Fruit fly (Drosophila melanogaster) whole organism, embryonic: ENCODE results near the gene CG3184.

Experiments
- Atf6 ChIP-seq: fragments of 200-800 bp; sonication (Bioruptor generic); IDR thresholded peaks from 2 replicates; pipeline ENCODE4 v1.3.6; 2022; ENCODE audit warnings: missing biosample characterization, missing genetic modification characterization
- B-H1 ChIP-seq: fragments of 200-800 bp; sonication (Bioruptor generic); IDR thresholded peaks from 3 replicates; pipeline ENCODE4 v1.3.6; 2022; ENCODE audit warnings: missing biosample characterization, missing genetic modification characterization
- Bgb ChIP-seq: fragments of 200-800 bp; sonication (Bioruptor generic); IDR thresholded peaks from 2 replicates; pipeline ENCODE4 v1.3.6; 2022; ENCODE audit warnings: missing biosample characterization, missing genetic modification characterization; ENCODE audit not compliant: partially characterized antibody
- CG10366 ChIP-seq: fragments of 200-800 bp; sonication (Bioruptor generic); IDR thresholded peaks from 2 replicates; pipeline ENCODE4 v1.3.6; 2022; ENCODE audit warnings: missing biosample characterization, missing genetic modification characterization
- CG11085 ChIP-seq: fragments of 200-800 bp; sonication (Bioruptor generic); IDR thresholded peaks from 2 replicates; pipeline ENCODE4 v1.3.6; 2022; ENCODE audit warnings: missing biosample characterization, missing genetic modification characterization
- CG11504 ChIP-seq: fragments of 200-800 bp; sonication (Bioruptor generic); optimal IDR thresholded peaks from 3 replicates; lab custom pipeline; 2019; ENCODE audit warnings: missing biosample characterization, mild to moderate bottlenecking, missing genetic modification characterization, moderate library complexity
- CG11695 ChIP-seq: fragments of 200-800 bp; sonication (Bioruptor generic); IDR thresholded peaks from 3 replicates; pipeline ENCODE4 v1.3.6; 2022; ENCODE audit warnings: missing biosample characterization, missing genetic modification characterization
- CG12769 ChIP-seq: fragments of 200-800 bp; sonication (Bioruptor generic); optimal IDR thresholded peaks from 2 replicates; lab custom pipeline; 2019; ENCODE audit warnings: missing biosample characterization, mild to moderate bottlenecking, missing genetic modification characterization, moderate library complexity
- CG13775 ChIP-seq: fragments of 200-800 bp; sonication (Bioruptor generic); optimal IDR thresholded peaks from 3 replicates; lab custom pipeline; 2017; ENCODE audit warnings: missing biosample characterization, mild to moderate bottlenecking, missing genetic modification characterization
- CG14050 ChIP-seq: fragments of 200-800 bp; sonication (Bioruptor generic); IDR thresholded peaks from 3 replicates; pipeline ENCODE4 v1.3.6; 2022; ENCODE audit warnings: missing biosample characterization, missing genetic modification characterization
- CG14965 ChIP-seq: fragments of 200-800 bp; sonication (Bioruptor generic); optimal IDR thresholded peaks from 2 replicates; lab custom pipeline; 2016; ENCODE audit warnings: missing biosample characterization, missing genetic modification characterization, borderline replicate concordance
- CG2678 ChIP-seq: fragments of 200-800 bp; sonication (Bioruptor generic); optimal IDR thresholded peaks from 3 replicates; lab custom pipeline; 2019; ENCODE audit warnings: missing biosample characterization, mild to moderate bottlenecking, missing genetic modification characterization, moderate library complexity
- CG30431 ChIP-seq: fragments of 200-800 bp; sonication (Bioruptor generic); optimal IDR thresholded peaks from 2 replicates; lab custom pipeline; 2017; ENCODE audit warnings: missing biosample characterization, missing genetic modification characterization
- CG31224 ChIP-seq: fragments of 200-800 bp; sonication (Bioruptor generic); IDR thresholded peaks from 2 replicates; pipeline ENCODE4 v1.3.6; 2022; ENCODE audit warnings: missing biosample characterization, missing genetic modification characterization
- CG32767 ChIP-seq: fragments of 200-800 bp; sonication (Bioruptor generic); IDR thresholded peaks from 2 replicates; pipeline ENCODE4 v1.3.6; 2022; ENCODE audit warnings: missing biosample characterization, missing genetic modification characterization
- CG3281 ChIP-seq: fragments of 200-800 bp; sonication (Bioruptor generic); optimal IDR thresholded peaks from 3 replicates; lab custom pipeline; 2017; ENCODE audit warnings: missing biosample characterization, mild to moderate bottlenecking, missing genetic modification characterization
- CG3838 ChIP-seq: fragments of 200-800 bp; sonication (Bioruptor generic); optimal IDR thresholded peaks from 3 replicates; lab custom pipeline; 2016; ENCODE audit warnings: missing biosample characterization, missing genetic modification characterization
- CG7745 ChIP-seq: fragments of 200-800 bp; sonication (Bioruptor generic); optimal IDR thresholded peaks from 2 replicates; lab custom pipeline; 2018; ENCODE audit warnings: missing biosample characterization, mild to moderate bottlenecking, missing genetic modification characterization, moderate library complexity
- CG7928 ChIP-seq: fragments of 200-800 bp; sonication (Bioruptor generic); optimal IDR thresholded peaks from 2 replicates; lab custom pipeline; 2017; ENCODE audit warnings: missing biosample characterization, mild to moderate bottlenecking, missing genetic modification characterization
- CG8290 ChIP-seq, 3 experiments: fragments of 200-800 bp; sonication (Bioruptor generic); optimal IDR thresholded peaks; 2 replicates each; lab custom pipeline; 2016 to 2019; ENCODE audit warnings: missing biosample characterization in 3 of 3, missing genetic modification characterization in 3 of 3, mild to moderate bottlenecking in 2 of 3, moderate library complexity in 1 of 3
- CG8359 ChIP-seq: fragments of 200-800 bp; sonication (Bioruptor generic); optimal IDR thresholded peaks from 2 replicates; lab custom pipeline; 2017; ENCODE audit warnings: missing biosample characterization, mild to moderate bottlenecking, missing genetic modification characterization, borderline replicate concordance
- CG8924 ChIP-seq: fragments of 200-800 bp; optimal IDR thresholded peaks from 3 replicates; lab custom pipeline; 2019; ENCODE audit warnings: missing biosample characterization, mild to moderate bottlenecking, missing genetic modification characterization, moderate library complexity
- Dad ChIP-seq: fragments of 200-800 bp; sonication (Bioruptor generic); optimal IDR thresholded peaks from 3 replicates; lab custom pipeline; 2016; ENCODE audit warnings: missing biosample characterization, missing genetic modification characterization
- HHEX ChIP-seq: fragments of 200-800 bp; sonication (Bioruptor generic); optimal IDR thresholded peaks from 3 replicates; lab custom pipeline; 2017; ENCODE audit warnings: missing biosample characterization, mild to moderate bottlenecking, missing genetic modification characterization, missing genetic modification reagents
- Hr39 ChIP-seq: fragments of >200 bp; optimal IDR thresholded peaks from 2 replicates; lab custom pipeline; 2017
- Hr78 ChIP-seq, 2 experiments: fragments of 200-800 bp in 1 of 2; fragments of >200 bp in 1 of 2; sonication (Bioruptor generic) in 1 of 2; optimal IDR thresholded peaks; 2 replicates each; lab custom pipeline; 2017 to 2019; ENCODE audit warnings: missing biosample characterization in 2 of 2, missing genetic modification characterization in 2 of 2, mild to moderate bottlenecking in 1 of 2, moderate library complexity in 1 of 2
- Neu2 ChIP-seq: fragments of 200-800 bp; sonication (Bioruptor generic); optimal IDR thresholded peaks from 3 replicates; lab custom pipeline; 2016; ENCODE audit warnings: missing biosample characterization, missing genetic modification characterization, borderline replicate concordance
- Nf-YA ChIP-seq: fragments of 200-800 bp; sonication (Bioruptor generic); IDR thresholded peaks from 2 replicates; pipeline ENCODE4 v1.3.6; 2022; ENCODE audit warnings: missing biosample characterization, missing genetic modification characterization
- Nf-YC ChIP-seq: fragments of 200-800 bp; optimal IDR thresholded peaks from 3 replicates; lab custom pipeline; 2019; ENCODE audit warnings: missing biosample characterization, mild to moderate bottlenecking, missing genetic modification characterization, moderate library complexity
- Trl ChIP-seq, 3 experiments: fragments of >200 bp in 2 of 3; fragments of 200-800 bp in 1 of 3; sonication (Bioruptor generic) in 1 of 3; optimal IDR thresholded peaks; 2 replicates in 1 of 3; 3 replicates in 2 of 3; lab custom pipeline; 2016 to 2017; ENCODE audit warnings: missing biosample characterization in 1 of 3, missing genetic modification characterization in 1 of 3
- al ChIP-seq: fragments of 200-800 bp; sonication (Bioruptor generic); IDR thresholded peaks from 2 replicates; pipeline ENCODE4 v1.3.6; 2022; ENCODE audit warnings: missing biosample characterization, missing genetic modification characterization
- az2 ChIP-seq: fragments of 200-800 bp; sonication (Bioruptor generic); optimal IDR thresholded peaks from 3 replicates; lab custom pipeline; 2016; ENCODE audit warnings: missing biosample characterization, missing genetic modification characterization
- bcd ChIP-seq: fragments of 200-800 bp; sonication (Bioruptor generic); optimal IDR thresholded peaks from 2 replicates; lab custom pipeline; 2017; ENCODE audit warnings: missing biosample characterization, mild to moderate bottlenecking, missing genetic modification characterization
- cas ChIP-seq: fragments of 200-800 bp; sonication (Bioruptor generic); IDR thresholded peaks from 2 replicates; pipeline ENCODE4 v1.3.6; 2022; ENCODE audit warnings: missing biosample characterization, missing genetic modification characterization
- cato ChIP-seq: fragments of 200-800 bp; sonication (Bioruptor generic); optimal IDR thresholded peaks from 2 replicates; lab custom pipeline; 2016; ENCODE audit warnings: missing biosample characterization, missing genetic modification characterization, borderline replicate concordance
- chn ChIP-seq: fragments of 200-800 bp; sonication (Bioruptor generic); optimal IDR thresholded peaks from 2 replicates; lab custom pipeline; 2016; ENCODE audit warnings: missing biosample characterization, missing genetic modification characterization
- dm ChIP-seq: fragments of 200-800 bp; sonication (Bioruptor generic); optimal IDR thresholded peaks from 3 replicates; lab custom pipeline; 2016; ENCODE audit warnings: missing biosample characterization, missing genetic modification characterization
- dmrt99B ChIP-seq: fragments of 200-800 bp; sonication (Bioruptor generic); optimal IDR thresholded peaks from 2 replicates; lab custom pipeline; 2018; ENCODE audit warnings: missing biosample characterization, mild to moderate bottlenecking, missing genetic modification characterization, moderate library complexity
- fru ChIP-seq: fragments of >200 bp; optimal IDR thresholded peaks from 2 replicates; lab custom pipeline; 2017
- ftz-f1 ChIP-seq: fragments of 200-800 bp; sonication (Bioruptor generic); optimal IDR thresholded peaks from 2 replicates; lab custom pipeline; 2016; ENCODE audit warnings: missing biosample characterization, missing genetic modification characterization
- insv ChIP-seq, 2 experiments: fragments of 200-800 bp; sonication (Bioruptor generic); optimal IDR thresholded peaks; 3 replicates each; lab custom pipeline; 2016 to 2018; ENCODE audit warnings: missing biosample characterization in 2 of 2, missing genetic modification characterization in 2 of 2
- ken ChIP-seq: fragments of 200-800 bp; sonication (Bioruptor generic); IDR thresholded peaks from 3 replicates; pipeline ENCODE4 v1.3.6; 2022; ENCODE audit warnings: missing biosample characterization, missing genetic modification characterization
- lmd ChIP-seq: fragments of 200-800 bp; sonication (Bioruptor generic); IDR thresholded peaks from 2 replicates; pipeline ENCODE4 v1.3.6; 2022; ENCODE audit warnings: missing biosample characterization, missing genetic modification characterization
- mam ChIP-seq: fragments of 200-800 bp; sonication (Bioruptor generic); optimal IDR thresholded peaks from 3 replicates; lab custom pipeline; 2016; ENCODE audit warnings: missing biosample characterization, missing genetic modification characterization
- pita ChIP-seq: fragments of 200-800 bp; sonication (Bioruptor generic); optimal IDR thresholded peaks from 2 replicates; lab custom pipeline; 2017; ENCODE audit warnings: missing biosample characterization, mild to moderate bottlenecking, missing genetic modification characterization
- seq ChIP-seq: fragments of 200-800 bp; sonication (Bioruptor generic); IDR thresholded peaks from 2 replicates; pipeline ENCODE4 v1.3.6; 2022; ENCODE audit warnings: missing biosample characterization, missing genetic modification characterization
- wek ChIP-seq: fragments of 200-800 bp; sonication (Bioruptor generic); optimal IDR thresholded peaks from 3 replicates; lab custom pipeline; 2018; ENCODE audit warnings: missing biosample characterization, mild to moderate bottlenecking, missing genetic modification characterization, moderate library complexity
- wor ChIP-seq: fragments of 200-800 bp; sonication (Bioruptor generic); IDR thresholded peaks from 2 replicates; pipeline ENCODE4 v1.3.6; 2022; ENCODE audit warnings: missing biosample characterization, missing genetic modification characterization

The CG3184 gene

DNA sequence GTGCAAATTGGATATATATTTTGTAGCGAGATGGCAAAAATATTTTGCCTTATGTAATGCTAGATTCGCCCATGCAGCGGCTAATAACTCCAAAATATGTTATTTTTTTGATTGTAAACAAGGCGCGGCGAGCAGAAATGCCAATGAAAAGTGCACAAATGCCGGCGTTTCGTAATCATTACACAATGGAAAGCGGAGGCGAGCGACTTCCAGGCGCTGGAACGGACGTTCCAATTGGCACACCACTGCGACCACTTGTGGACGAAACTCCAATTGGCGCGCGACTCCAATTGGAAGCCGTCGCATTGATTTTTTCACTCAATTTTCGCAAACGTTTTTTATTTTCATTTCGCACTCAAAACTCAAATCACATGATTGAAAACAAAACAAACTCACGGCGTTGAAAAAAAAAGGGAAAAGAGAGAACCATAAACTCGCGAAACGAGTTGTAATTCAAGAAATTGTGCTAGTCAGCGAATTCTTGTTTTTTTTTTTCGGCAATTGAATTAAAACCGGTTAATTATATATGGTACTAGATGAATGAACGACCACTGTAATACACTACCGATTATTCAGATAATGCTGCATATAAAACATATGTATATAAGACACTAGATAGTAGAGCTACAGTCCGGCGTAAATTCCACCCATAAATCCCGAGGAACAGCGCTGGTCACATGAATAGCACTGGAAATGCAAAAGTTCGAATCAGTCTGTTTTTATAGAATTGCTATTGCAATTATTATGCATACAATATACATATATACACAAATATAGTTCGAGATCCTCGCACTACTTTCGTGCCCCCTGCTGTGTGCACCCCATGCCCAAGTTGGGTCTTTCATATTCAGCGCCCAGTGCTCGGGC, 9.7 kb downstream of the CG3184 start, which contains the start of gene ND-ASHI (continued):
- TF ChIP-seq wor = peak; percentile 82
- peak; percentile 71 for TF ChIP-seq dm (GFP tag; lab: Kevin White, UChicago)
- peak; percentile 92 for TF ChIP-seq az2
- peak; percentile 95 for TF ChIP-seq CG10366 (GFP tag; lab: Robert Waterston, UW)
- TF ChIP-seq CG11695 (GFP tag; lab: Robert Waterston, UW) = peak; percentile 94
- TF ChIP-seq CG13775 (GFP tag; lab: Kevin White, UChicago) = peak; percentile 93
- peak; percentile 95 for TF ChIP-seq seq
- peak; percentile 90 for TF ChIP-seq Dad (GFP tag; lab: Kevin White, UChicago)
- peak; percentile 95 for TF ChIP-seq mam (GFP tag; lab: Kevin White, UChicago)
- peak; percentile 69 for TF ChIP-seq CG8290 (GFP tag; optimal IDR thresholded peaks at IDR 0.05; lab: Kevin White, UChicago)
- TF ChIP-seq CG8290 (tag; optimal IDR thresholded peaks at IDR 0.05; lab: Kevin White, UChicago) = peak in 1 of 2 experiments; percentile 99
- TF ChIP-seq Trl (optimal IDR thresholded peaks at IDR 0.05; lab: Kevin White, UChicago) = no peak
- peak; percentile 90 for TF ChIP-seq Trl (GFP tag; optimal IDR thresholded peaks at IDR 0.05; lab: Kevin White, UChicago)
- TF ChIP-seq cas = peak; percentile 89
- peak; percentile 96 for TF ChIP-seq lmd (GFP tag; lab: Robert Waterston, UW)
- TF ChIP-seq Nf-YC (tag; lab: Kevin White, UChicago) = peak; percentile 71
- peak; percentile 43 for TF ChIP-seq Neu2 (GFP tag; lab: Kevin White, UChicago)
- TF ChIP-seq HHEX = peak; percentile 96
- no peak for TF ChIP-seq Bgb
- peak; percentile 96 for TF ChIP-seq Atf6 (GFP tag; lab: Robert Waterston, UW)
- TF ChIP-seq pita (GFP tag; lab: Kevin White, UChicago) = no peak
- peak; percentile 97 for TF ChIP-seq CG3281 (GFP tag; lab: Kevin White, UChicago)
- peak; percentile 92 for TF ChIP-seq CG11504
- peak; percentile 84 for TF ChIP-seq CG3838 (GFP tag; lab: Kevin White, UChicago)
- peak; percentile 69 for TF ChIP-seq ftz-f1
- TF ChIP-seq CG8359 (GFP tag; lab: Kevin White, UChicago) = peak; percentile 80
- TF ChIP-seq CG11085 (GFP tag; lab: Robert Waterston, UW) = peak; percentile 94
- peak; percentile 91 for TF ChIP-seq B-H1 (GFP tag; lab: Robert Waterston, UW)
- TF ChIP-seq al (GFP tag; lab: Robert Waterston, UW) = peak; percentile 95
- peak; percentile 96 for TF ChIP-seq CG2678 (tag; lab: Kevin White, UChicago)
- TF ChIP-seq Hr39 = no peak
- peak; percentile 81 for TF ChIP-seq CG7928 (GFP tag; lab: Kevin White, UChicago)
- peak; percentile 90 for TF ChIP-seq CG30431 (GFP tag; lab: Kevin White, UChicago)
- TF ChIP-seq wek = peak; percentile 87
- TF ChIP-seq dmrt99B (tag; lab: Kevin White, UChicago) = peak; percentile 94
- peak; percentile 81 to 96 for TF ChIP-seq insv (GFP tag; optimal IDR thresholded peaks at IDR 0.05; lab: Kevin White, UChicago)
- TF ChIP-seq chn (GFP tag; lab: Kevin White, UChicago) = peak; percentile 89
- TF ChIP-seq ken (GFP tag; lab: Robert Waterston, UW) = peak; percentile 95
- peak; percentile 99 for TF ChIP-seq CG12769 (tag; lab: Kevin White, UChicago)
- peak; percentile 93 for TF ChIP-seq CG8924 (tag; lab: Kevin White, UChicago)
- peak; percentile 94 for TF ChIP-seq CG31224 (GFP tag; lab: Robert Waterston, UW)
- peak in 1 of 2 experiments; percentile 65 for TF ChIP-seq Hr78 (GFP tag; optimal IDR thresholded peaks at IDR 0.05; lab: Kevin White, UChicago)
- no peak for TF ChIP-seq fru
- TF ChIP-seq cato (GFP tag; lab: Kevin White, UChicago) = peak; percentile 69
- peak; percentile 88 for TF ChIP-seq CG32767 (GFP tag; lab: Robert Waterston, UW)
- peak; percentile 94 for TF ChIP-seq CG14050 (GFP tag; lab: Robert Waterston, UW)
- no peak for TF ChIP-seq CG7745 (tag; lab: Kevin White, UChicago)
- TF ChIP-seq Nf-YA (GFP tag; lab: Robert Waterston, UW) = peak; percentile 92
- TF ChIP-seq bcd (GFP tag; lab: Kevin White, UChicago) = peak; percentile 95
- peak; percentile 43 for TF ChIP-seq CG14965 (GFP tag; lab: Kevin White, UChicago)
